Fruit fly (Drosophila melanogaster): ENCODE data around the gene Ir75d.

Ir75d gene

dm6 chr3L:18865447-18866367, 45.3 kb downstream of the Ir75d start, which contains the start of gene CG14074:
CG14074 (plus strand) TSS chr3L:18866225.
- TF ChIP-seq CTCF (optimal IDR thresholded peaks at IDR 0.05) (no peak), CG8478 (optimal IDR thresholded peaks at IDR 0.05) (no peak)

dm6 chr3L:18863327-18863726, 47.7 kb downstream of the Ir75d start, which contains the start of gene CG6865:
CG6865 (plus strand) TSS chr3L:18863647.
- TF ChIP-seq CTCF (optimal IDR thresholded peaks at IDR 0.05) (no peak), CG8478 (optimal IDR thresholded peaks at IDR 0.05) (no peak)

- TF ChIP-seq CG8478 (optimal IDR thresholded peaks at IDR 0.05) (no peak), CTCF (optimal IDR thresholded peaks at IDR 0.05) (no peak)
These were observed 49.1 kb downstream of the Ir75d start for dm6 chr3L:18861893-18862292.

- TF ChIP-seq CG8478 (optimal IDR thresholded peaks at IDR 0.05) (no peak), CTCF (optimal IDR thresholded peaks at IDR 0.05) (no peak)
These were observed 50.5 kb downstream of the Ir75d start for dm6 chr3L:18860467-18860866.

Measured in S2 (cell line).